Fruit fly (Drosophila melanogaster) whole organism, pupa: ENCODE data around the gene CROT.

Source experiments
- CG10348 ChIP-seq: fragments of 200-800 bp; sonication (Bioruptor generic); IDR thresholded peaks from 2 replicates; pipeline ENCODE4 v1.3.6; 2022; ENCODE audit warnings: missing biosample characterization, missing genetic modification characterization
- CG12605 ChIP-seq: fragments of 200-800 bp; sonication (Bioruptor generic); IDR thresholded peaks from 2 replicates; pipeline ENCODE4 v1.3.6; 2022; ENCODE audit warnings: missing biosample characterization, missing genetic modification characterization
- CG13204 ChIP-seq: fragments of 200-800 bp; sonication (Bioruptor generic); optimal IDR thresholded peaks from 2 replicates; lab custom pipeline; 2018; ENCODE audit warnings: missing biosample characterization, mild to moderate bottlenecking, missing genetic modification characterization, moderate library complexity
- CG14655 ChIP-seq: fragments of 200-800 bp; sonication (Bioruptor generic); optimal IDR thresholded peaks from 3 replicates; lab custom pipeline; 2017; ENCODE audit warnings: mild to moderate bottlenecking, missing biosample characterization, missing genetic modification reagents, missing genetic modification characterization
- CG15710 ChIP-seq: fragments of 200-800 bp; sonication (Bioruptor generic); optimal IDR thresholded peaks from 2 replicates; lab custom pipeline; 2018; ENCODE audit warnings: missing biosample characterization, mild to moderate bottlenecking, missing genetic modification characterization, moderate library complexity
- CG17806 ChIP-seq: fragments of 200-800 bp; sonication (Bioruptor generic); optimal IDR thresholded peaks from 2 replicates; lab custom pipeline; 2018; ENCODE audit warnings: missing biosample characterization, mild to moderate bottlenecking, missing genetic modification characterization, moderate library complexity
- CG32121 ChIP-seq: fragments of 200-800 bp; sonication (Bioruptor generic); IDR thresholded peaks from 2 replicates; pipeline ENCODE4 v1.3.6; 2022; ENCODE audit warnings: missing biosample characterization, missing genetic modification characterization
- CG34367 ChIP-seq: fragments of 200-800 bp; sonication (Bioruptor generic); optimal IDR thresholded peaks from 2 replicates; lab custom pipeline; 2018; ENCODE audit warnings: missing biosample characterization, mild to moderate bottlenecking, missing genetic modification characterization
- CG4496 ChIP-seq: fragments of 200-800 bp; sonication (Bioruptor generic); IDR thresholded peaks from 3 replicates; pipeline ENCODE4 v1.3.6; 2022; ENCODE audit warnings: missing biosample characterization, missing genetic modification characterization
- CG8159 ChIP-seq: fragments of 200-800 bp; sonication (Bioruptor generic); optimal IDR thresholded peaks from 3 replicates; lab custom pipeline; 2018; ENCODE audit warnings: missing biosample characterization, mild to moderate bottlenecking, missing genetic modification characterization, moderate library complexity
- CG8301 ChIP-seq: fragments of 200-800 bp; sonication (Bioruptor generic); optimal IDR thresholded peaks from 2 replicates; lab custom pipeline; 2018; ENCODE audit warnings: missing biosample characterization, mild to moderate bottlenecking, missing genetic modification characterization
- CG9948 ChIP-seq: fragments of 200-800 bp; sonication (Bioruptor generic); optimal IDR thresholded peaks from 2 replicates; lab custom pipeline; 2018; ENCODE audit warnings: missing biosample characterization, mild to moderate bottlenecking, missing genetic modification characterization, moderate library complexity
- D1 ChIP-seq: fragments of 200-800 bp; sonication (Bioruptor generic); optimal IDR thresholded peaks from 2 replicates; lab custom pipeline; 2018; ENCODE audit warnings: missing biosample characterization, mild to moderate bottlenecking, missing genetic modification characterization, moderate library complexity
- EcR ChIP-seq: fragments of 200-800 bp; sonication (Bioruptor generic); optimal IDR thresholded peaks from 3 replicates; lab custom pipeline; 2019; ENCODE audit warnings: missing biosample characterization, missing genetic modification characterization, mild to moderate bottlenecking, moderate library complexity, missing genetic modification reagents
- Ets98B ChIP-seq: fragments of 200-800 bp; sonication (Bioruptor generic); IDR thresholded peaks from 2 replicates; pipeline ENCODE4 v1.3.6; 2022; ENCODE audit warnings: missing biosample characterization, missing genetic modification characterization
- Pif1A ChIP-seq: fragments of 200-800 bp; sonication (Bioruptor generic); optimal IDR thresholded peaks from 3 replicates; lab custom pipeline; 2016; ENCODE audit warnings: missing biosample characterization, missing genetic modification characterization
- Pif1B ChIP-seq: fragments of 200-800 bp; sonication (Bioruptor generic); optimal IDR thresholded peaks from 3 replicates; lab custom pipeline; 2016; ENCODE audit warnings: missing biosample characterization, missing genetic modification characterization
- Snoo ChIP-seq: fragments of 200-800 bp; sonication (Bioruptor generic); optimal IDR thresholded peaks from 3 replicates; lab custom pipeline; 2017; ENCODE audit warnings: missing biosample characterization, mild to moderate bottlenecking, missing genetic modification characterization, inconsistent platforms
- fd96Ca ChIP-seq: fragments of 200-800 bp; sonication (Bioruptor generic); IDR thresholded peaks from 3 replicates; pipeline ENCODE4 v1.3.6; 2022; ENCODE audit warnings: missing biosample characterization, missing genetic modification characterization
- gl ChIP-seq: fragments of 200-800 bp; sonication (Bioruptor generic); optimal IDR thresholded peaks from 2 replicates; lab custom pipeline; 2018; ENCODE audit warnings: missing biosample characterization, mild to moderate bottlenecking, missing genetic modification characterization
- rn ChIP-seq: fragments of 200-800 bp; sonication (Bioruptor generic); IDR thresholded peaks from 2 replicates; pipeline ENCODE4 v1.3.6; 2022; ENCODE audit warnings: missing biosample characterization, missing genetic modification characterization

CROT gene

DNA sequence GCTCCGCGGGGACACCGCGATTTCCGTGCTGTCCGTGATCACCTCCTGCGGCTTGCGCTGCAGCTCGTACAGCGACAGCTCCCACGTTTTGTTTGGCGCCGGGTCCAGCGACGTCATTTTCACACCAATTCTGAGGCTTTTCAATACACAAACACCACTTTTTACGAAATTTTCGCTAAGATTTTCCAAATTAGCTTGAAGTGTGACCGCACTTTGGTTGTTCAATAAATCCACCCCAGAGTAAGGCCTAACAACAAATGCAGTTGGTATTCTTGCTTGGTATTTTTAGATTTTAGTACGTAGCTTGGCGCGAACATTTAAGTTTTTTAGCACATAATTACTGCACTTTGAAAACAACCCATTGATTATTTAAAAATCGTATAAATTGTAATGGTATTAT, 24.8 kb downstream of the CROT start, which contains the start of gene Sce:
Gene Sce (minus strand): TSS at position 231 of the 400 bp plus-strand sequence.
- TF ChIP-seq CG14655 (GFP tag; lab: Kevin White, UChicago) (no peak), CG8159 (no peak), Pif1B (no peak), rn (no peak), Snoo (tag; lab: Kevin White, UChicago) (no peak), CG4496 (GFP tag; lab: Robert Waterston, UW) (no peak), CG17806 (tag; lab: Kevin White, UChicago) (no peak), Ets98B (GFP tag; lab: Robert Waterston, UW) (no peak), Pif1A (GFP tag; lab: Kevin White, UChicago) (no peak), CG34367 (tag; lab: Kevin White, UChicago) (no peak), CG32121 (no peak), gl (no peak), EcR (no peak), CG13204 (GFP tag; lab: Kevin White, UChicago) (no peak), CG10348 (GFP tag; lab: Robert Waterston, UW) (no peak)

DNA sequence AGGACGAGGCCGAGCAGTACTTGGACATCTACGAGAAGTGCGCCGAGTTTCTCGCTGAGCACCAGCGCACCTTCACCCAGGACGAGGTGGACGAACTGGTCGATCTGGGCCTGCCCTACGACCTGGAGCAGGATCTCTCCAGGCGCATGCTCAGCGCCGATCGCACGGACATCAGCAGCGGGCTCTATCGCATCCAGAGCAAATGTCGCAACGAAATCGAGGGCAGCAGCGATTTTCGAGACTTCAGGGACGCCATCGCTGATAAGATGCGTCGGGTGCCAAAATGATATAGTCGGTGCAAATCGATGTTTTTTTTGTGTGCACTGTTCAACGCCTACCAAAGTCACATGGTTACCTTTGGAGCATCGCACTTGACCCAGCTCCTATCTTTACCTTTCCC, 26.9 kb downstream of the CROT start:
- TF ChIP-seq CG34367 (tag; lab: Kevin White, UChicago) (no peak), rn (no peak), CG14655 (GFP tag; lab: Kevin White, UChicago) (no peak), fd96Ca (no peak), CG32121 (no peak), gl (no peak), CG12605 (GFP tag; lab: Robert Waterston, UW) (no peak), Pif1B (no peak), CG9948 (tag; lab: Kevin White, UChicago) (no peak), Snoo (tag; lab: Kevin White, UChicago) (no peak), CG8301 (tag; lab: Kevin White, UChicago) (no peak), CG8159 (no peak), CG13204 (GFP tag; lab: Kevin White, UChicago) (no peak), Ets98B (GFP tag; lab: Robert Waterston, UW) (no peak), CG10348 (GFP tag; lab: Robert Waterston, UW) (no peak), D1 (tag; lab: Kevin White, UChicago) (no peak), Pif1A (GFP tag; lab: Kevin White, UChicago) (no peak), CG15710 (tag; lab: Kevin White, UChicago) (no peak), CG4496 (GFP tag; lab: Robert Waterston, UW) (no peak), CG17806 (tag; lab: Kevin White, UChicago) (no peak)

DNA sequence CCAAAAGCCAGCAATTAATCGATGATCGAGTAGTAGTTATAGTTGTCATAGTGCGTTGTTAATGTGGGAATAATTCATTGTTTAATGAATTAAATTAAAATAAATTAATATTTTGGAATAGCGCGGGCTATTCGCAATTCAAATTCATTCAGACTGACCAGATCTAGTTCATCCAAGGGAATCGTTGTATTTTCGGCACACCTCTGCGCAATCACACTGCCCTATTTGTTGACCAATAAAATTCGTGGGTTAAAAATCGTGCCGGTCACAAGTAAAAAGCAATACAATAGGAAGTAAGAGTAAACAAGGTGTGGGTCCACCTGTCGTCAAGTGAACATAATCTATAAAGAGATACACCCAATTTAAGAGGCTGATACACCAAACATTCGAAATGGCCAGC, 27.5 kb downstream of the CROT start, which contains the start of gene CG12883:
Gene CG12883 (plus strand): TSS at position 273 of the 400 bp plus-strand sequence.
- TF ChIP-seq CG34367 (tag; lab: Kevin White, UChicago) (no peak), CG10348 (GFP tag; lab: Robert Waterston, UW) (no peak), EcR (no peak), Ets98B (GFP tag; lab: Robert Waterston, UW) (no peak), fd96Ca (no peak), CG14655 (GFP tag; lab: Kevin White, UChicago) (no peak)

DNA sequence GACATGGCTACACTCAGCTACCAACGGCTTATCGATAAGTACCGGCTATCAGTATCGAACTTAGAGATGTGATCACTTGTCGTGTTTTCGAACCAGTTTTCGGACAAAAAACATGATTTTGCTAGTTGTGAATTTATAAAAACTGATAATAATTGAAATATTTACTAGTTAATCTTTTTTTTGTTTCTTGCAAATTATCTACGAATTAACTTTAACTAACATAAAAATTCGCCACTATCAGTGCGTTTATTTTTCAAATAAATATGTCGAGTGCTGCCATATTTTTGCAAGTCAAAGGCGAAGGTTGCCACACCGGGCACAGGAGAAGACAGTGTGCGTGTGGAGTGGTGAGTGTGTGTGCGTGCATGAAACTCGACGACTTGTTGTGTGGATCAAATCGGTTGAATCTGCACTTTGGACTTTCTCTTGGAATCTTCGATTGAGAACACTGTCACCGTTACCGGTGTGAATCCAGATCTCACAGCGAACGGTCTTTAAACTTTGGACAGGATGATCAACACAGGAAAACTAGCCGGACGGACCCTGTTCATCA, 29.3 kb downstream of the CROT start, which contains the start of gene Hsdl2:
Gene Hsdl2 (plus strand): TSS at position 349 of the 553 bp plus-strand sequence.
- TF ChIP-seq Pif1B (peak; percentile 81), CG8301 (tag; lab: Kevin White, UChicago) (peak; percentile 83), CG4496 (GFP tag; lab: Robert Waterston, UW) (peak; percentile 32; the same call in 2 of the 3 replicates), CG9948 (tag; lab: Kevin White, UChicago) (no peak), CG8159 (peak; percentile 61), CG12605 (GFP tag; lab: Robert Waterston, UW) (peak; percentile 75), CG15710 (tag; lab: Kevin White, UChicago) (peak; percentile 52), CG13204 (GFP tag; lab: Kevin White, UChicago) (peak; percentile 91), Pif1A (GFP tag; lab: Kevin White, UChicago) (peak; percentile 84), CG14655 (GFP tag; lab: Kevin White, UChicago) (peak; percentile 87), Snoo (tag; lab: Kevin White, UChicago) (no peak), CG34367 (tag; lab: Kevin White, UChicago) (peak; percentile 74), CG10348 (GFP tag; lab: Robert Waterston, UW) (no peak), D1 (tag; lab: Kevin White, UChicago) (no peak), gl (peak; percentile 98), rn (no peak), fd96Ca (peak; percentile 27; the same call in 1 of the 3 replicates), CG17806 (tag; lab: Kevin White, UChicago) (peak; percentile 71), EcR (no peak), CG32121 (peak; percentile 50; the same call in 1 of the 2 replicates), Ets98B (GFP tag; lab: Robert Waterston, UW) (peak; percentile 46)

DNA sequence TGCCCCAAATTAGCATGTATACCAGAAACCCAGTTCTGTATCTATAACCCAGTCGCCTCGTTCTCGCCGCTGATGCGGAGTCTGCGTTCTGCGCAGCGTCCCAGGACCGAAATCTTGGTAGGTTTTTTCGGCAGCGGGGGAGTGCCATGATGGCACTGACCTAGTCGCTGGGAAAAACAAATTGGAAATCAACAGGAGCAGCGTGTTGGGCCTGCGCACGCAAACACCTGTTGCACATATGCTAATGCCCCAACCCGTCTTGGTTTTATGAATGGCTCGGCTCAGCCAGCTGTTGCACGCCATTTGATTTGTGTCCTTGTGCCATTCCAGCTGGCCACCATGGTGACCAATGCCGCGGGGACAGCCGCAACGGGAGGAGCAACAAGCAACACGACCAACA, 43.7 kb downstream of the CROT start:
- TF ChIP-seq CG8159: no peak
- peak; percentile 93 for TF ChIP-seq CG12605 (GFP tag; lab: Robert Waterston, UW)
- no peak for TF ChIP-seq CG13204 (GFP tag; lab: Kevin White, UChicago)

DNA sequence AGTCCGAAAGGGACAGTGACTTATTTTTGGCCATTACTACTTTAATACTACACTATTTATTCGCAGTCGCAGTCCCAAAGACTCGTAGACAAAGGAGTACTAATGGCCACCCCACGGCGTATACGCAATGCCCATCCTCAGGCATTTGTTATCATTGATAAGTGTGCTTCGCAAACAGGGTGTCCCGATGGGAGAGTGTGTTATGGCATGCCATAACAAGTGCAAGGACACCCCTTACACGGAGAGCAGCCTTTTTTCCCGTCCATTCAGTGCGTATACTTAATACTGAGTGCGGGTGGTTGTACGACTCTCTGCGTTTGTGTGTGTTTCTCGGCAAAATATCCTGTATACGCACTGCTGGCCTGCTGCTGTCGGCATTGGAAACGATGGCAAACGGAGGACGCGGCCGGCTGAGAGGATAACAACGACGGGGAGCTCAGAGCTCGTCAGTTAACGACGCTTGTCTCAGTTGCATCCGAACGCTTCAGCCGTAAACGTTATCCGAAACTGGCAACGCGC, 44.5 kb downstream of the CROT start, which contains the start of gene unc80:
Gene unc80 (plus strand): TSS at position 469 of the 519 bp plus-strand sequence.
- TF ChIP-seq Pif1B (no peak), CG8159 (no peak), CG8301 (tag; lab: Kevin White, UChicago) (no peak), CG14655 (GFP tag; lab: Kevin White, UChicago) (no peak), CG9948 (tag; lab: Kevin White, UChicago) (no peak), rn (no peak), Ets98B (GFP tag; lab: Robert Waterston, UW) (no peak), CG12605 (GFP tag; lab: Robert Waterston, UW) (no peak), CG32121 (no peak), CG15710 (tag; lab: Kevin White, UChicago) (no peak), D1 (tag; lab: Kevin White, UChicago) (no peak), CG13204 (GFP tag; lab: Kevin White, UChicago) (no peak), CG17806 (tag; lab: Kevin White, UChicago) (no peak), EcR (no peak), CG10348 (GFP tag; lab: Robert Waterston, UW) (no peak)
